Fruit fly (Drosophila melanogaster) whole organism, wandering third instar larva: ENCODE measurements around the gene CG42394.

ENCODE experiments used
- GATAd ChIP-seq: sonication (Bioruptor generic); optimal IDR thresholded peaks from 2 replicates; lab custom pipeline; 2016; ENCODE audit warnings: missing biosample characterization, missing genetic modification characterization
- Hnf4 ChIP-seq: fragments of 200-800 bp; sonication (Bioruptor generic); optimal IDR thresholded peaks from 2 replicates; lab custom pipeline; 2016; ENCODE audit warnings: missing biosample characterization, mild to moderate bottlenecking, missing genetic modification characterization
- Hr83 ChIP-seq: fragments of 200-300 bp; sonication (Bioruptor generic); optimal IDR thresholded peaks from 2 replicates; lab custom pipeline; 2016; ENCODE audit warnings: missing biosample characterization, mild to moderate bottlenecking, missing genetic modification characterization, moderate library complexity; ENCODE audit not compliant: poor library complexity, severe bottlenecking
- Myc ChIP-seq: fragments of >200 bp; optimal IDR thresholded peaks from 2 replicates; lab custom pipeline; 2017
- N ChIP-seq: fragments of >200 bp; optimal IDR thresholded peaks from 2 replicates; lab custom pipeline; 2018; ENCODE audit warnings: missing biosample characterization, missing external identifiers, missing genetic modification characterization
- Rel ChIP-seq, 2 experiments: fragments of 200-800 bp; sonication (Bioruptor generic) in 1 of 2; optimal IDR thresholded peaks; 2 replicates in 1 of 2; 3 replicates in 1 of 2; lab custom pipeline; 2016 to 2019; ENCODE audit warnings: mild to moderate bottlenecking in 2 of 2, missing biosample characterization in 2 of 2, missing genetic modification characterization in 2 of 2, moderate library complexity in 1 of 2
- br ChIP-seq: fragments of 200-800 bp; sonication (Bioruptor generic); optimal IDR thresholded peaks from 2 replicates; lab custom pipeline; 2016; ENCODE audit warnings: missing biosample characterization, missing genetic modification characterization
- dsf ChIP-seq: sonication (Bioruptor generic); optimal IDR thresholded peaks from 2 replicates; lab custom pipeline; 2016; ENCODE audit warnings: missing biosample characterization, missing genetic modification characterization, borderline replicate concordance
- lola ChIP-seq: fragments of >200 bp; optimal IDR thresholded peaks from 2 replicates; lab custom pipeline; 2017; ENCODE audit warnings: missing biosample characterization, missing genetic modification characterization
- psq ChIP-seq: fragments of 200-800 bp; sonication (Bioruptor generic); optimal IDR thresholded peaks from 3 replicates; lab custom pipeline; 2017; ENCODE audit warnings: missing biosample characterization, mild to moderate bottlenecking, missing genetic modification characterization, moderate library complexity
- sage ChIP-seq: fragments of 200-800 bp; sonication (Bioruptor generic); optimal IDR thresholded peaks from 2 replicates; lab custom pipeline; 2016; ENCODE audit warnings: missing biosample characterization, mild to moderate bottlenecking, missing genetic modification characterization
- sv ChIP-seq: fragments of 200-800 bp; sonication (Bioruptor generic); optimal IDR thresholded peaks from 3 replicates; lab custom pipeline; 2016; ENCODE audit warnings: missing biosample characterization, missing genetic modification characterization
- usp ChIP-seq: fragments of >200 bp; optimal IDR thresholded peaks from 2 replicates; lab custom pipeline; 2017; ENCODE audit warnings: missing biosample characterization, missing genetic modification characterization

DNA sequence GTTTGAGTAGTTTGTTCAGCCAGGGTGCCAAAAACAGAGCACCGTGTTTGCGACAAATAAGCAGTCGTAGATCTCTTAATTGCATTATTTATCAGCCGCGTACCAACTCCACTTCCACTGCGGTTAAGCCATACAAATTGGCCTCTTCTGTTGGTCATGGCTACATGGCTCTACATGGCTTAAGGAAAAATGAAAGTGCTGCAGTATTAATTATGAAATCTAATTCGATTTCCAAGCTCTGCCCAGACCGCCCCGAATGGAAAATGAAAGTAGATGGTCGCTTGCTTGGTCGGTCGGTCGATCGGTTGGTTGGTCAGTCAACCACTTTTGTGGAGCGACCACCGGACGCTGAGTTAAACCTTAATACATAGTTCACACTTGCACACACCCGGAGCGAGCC, 12.7 kb upstream of the CG42394 start:
- no peak for TF ChIP-seq psq (GFP tag; lab: Kevin White, UChicago)
- no peak for TF ChIP-seq br (GFP tag; lab: Kevin White, UChicago)
- no peak for TF ChIP-seq N (GFP tag; lab: Kevin White, UChicago)
- no peak for TF ChIP-seq Myc (lab: Kevin White, UChicago)
- no peak for TF ChIP-seq lola (GFP tag; lab: Kevin White, UChicago)
- no peak for TF ChIP-seq GATAd (GFP tag; lab: Kevin White, UChicago)
- no peak for TF ChIP-seq Hnf4 (GFP tag; lab: Kevin White, UChicago)
- TF ChIP-seq usp (GFP tag; lab: Kevin White, UChicago), result no peak
- no peak for TF ChIP-seq Rel (GFP tag; optimal IDR thresholded peaks at IDR 0.05; lab: Kevin White, UChicago)
- no peak for TF ChIP-seq Rel (tag; optimal IDR thresholded peaks at IDR 0.05; lab: Kevin White, UChicago)
- no peak for TF ChIP-seq sage
- no peak for TF ChIP-seq sv (GFP tag; lab: Kevin White, UChicago)
- TF ChIP-seq Hr83 (GFP tag; lab: Kevin White, UChicago), result no peak
- no peak for TF ChIP-seq dsf (GFP tag; lab: Kevin White, UChicago)
